Fruit fly (Drosophila melanogaster) whole organism, embryonic: ENCODE results near the gene HemK1.

Experiments used
- Atf6 ChIP-seq: fragments of 200-800 bp; sonication (Bioruptor generic); IDR thresholded peaks from 2 replicates; pipeline ENCODE4 v1.3.6; 2022; ENCODE audit warnings: missing biosample characterization, missing genetic modification characterization
- B-H1 ChIP-seq: fragments of 200-800 bp; sonication (Bioruptor generic); IDR thresholded peaks from 3 replicates; pipeline ENCODE4 v1.3.6; 2022; ENCODE audit warnings: missing biosample characterization, missing genetic modification characterization
- B-H2 ChIP-seq: fragments of 200-800 bp; sonication (Bioruptor generic); optimal IDR thresholded peaks from 2 replicates; lab custom pipeline; 2018; ENCODE audit warnings: missing biosample characterization, mild to moderate bottlenecking, missing genetic modification characterization
- Bdp1 ChIP-seq: fragments of 200-800 bp; sonication (Bioruptor generic); optimal IDR thresholded peaks from 3 replicates; lab custom pipeline; 2016; ENCODE audit warnings: missing biosample characterization, missing genetic modification characterization
- CG10959 ChIP-seq: fragments of 200-800 bp; sonication (Bioruptor generic); IDR thresholded peaks from 2 replicates; pipeline ENCODE4 v1.3.6; 2022; ENCODE audit warnings: missing biosample characterization, missing genetic modification characterization
- CG11456 ChIP-seq: fragments of 200-800 bp; sonication (Bioruptor generic); IDR thresholded peaks from 3 replicates; pipeline ENCODE4 v1.3.6; 2022; ENCODE audit warnings: missing biosample characterization, missing genetic modification characterization
- CG11560 ChIP-seq: fragments of 200-800 bp; sonication (Bioruptor generic); IDR thresholded peaks from 3 replicates; pipeline ENCODE4 v1.3.6; 2022; ENCODE audit warnings: missing biosample characterization, missing genetic modification characterization
- CG1233 ChIP-seq: fragments of 200-800 bp; sonication (Bioruptor generic); optimal IDR thresholded peaks from 4 replicates; lab custom pipeline; 2018; ENCODE audit warnings: missing biosample characterization, mild to moderate bottlenecking, missing genetic modification characterization
- CG15011 ChIP-seq: fragments of 200-800 bp; sonication (Bioruptor generic); optimal IDR thresholded peaks from 3 replicates; lab custom pipeline; 2018; ENCODE audit warnings: missing biosample characterization, mild to moderate bottlenecking, missing genetic modification characterization
- CG15073 ChIP-seq: fragments of 200-800 bp; sonication (Bioruptor generic); optimal IDR thresholded peaks from 2 replicates; lab custom pipeline; 2016; ENCODE audit warnings: missing biosample characterization, missing genetic modification characterization
- CG15601 ChIP-seq: fragments of 200-800 bp; sonication (Bioruptor generic); optimal IDR thresholded peaks from 3 replicates; lab custom pipeline; 2019; ENCODE audit warnings: missing biosample characterization, mild to moderate bottlenecking, missing genetic modification characterization, moderate library complexity
- CG17328 ChIP-seq: fragments of 200-800 bp; sonication (Bioruptor generic); IDR thresholded peaks from 2 replicates; pipeline ENCODE4 v1.3.6; 2022; ENCODE audit warnings: missing biosample characterization, missing genetic modification characterization
- CG2202 ChIP-seq: fragments of 200-800 bp; sonication (Bioruptor generic); optimal IDR thresholded peaks from 2 replicates; lab custom pipeline; 2018; ENCODE audit warnings: missing biosample characterization, mild to moderate bottlenecking, missing genetic modification characterization
- CG30020 ChIP-seq: fragments of 200-800 bp; optimal IDR thresholded peaks from 2 replicates; lab custom pipeline; 2019; ENCODE audit warnings: missing biosample characterization, mild to moderate bottlenecking, missing genetic modification characterization, moderate library complexity
- CG3065 ChIP-seq: fragments of 200-800 bp; sonication (Bioruptor generic); optimal IDR thresholded peaks from 2 replicates; lab custom pipeline; 2016; ENCODE audit warnings: missing biosample characterization, missing genetic modification characterization
- CG34422 ChIP-seq: fragments of 200-800 bp; sonication (Bioruptor generic); IDR thresholded peaks from 3 replicates; pipeline ENCODE4 v1.3.6; 2022; ENCODE audit warnings: missing biosample characterization, missing genetic modification characterization
- CG7357 ChIP-seq: fragments of 200-800 bp; sonication (Bioruptor generic); IDR thresholded peaks from 3 replicates; pipeline ENCODE4 v1.3.6; 2022; ENCODE audit warnings: missing biosample characterization, missing genetic modification characterization
- CG7928 ChIP-seq: fragments of 200-800 bp; sonication (Bioruptor generic); optimal IDR thresholded peaks from 2 replicates; lab custom pipeline; 2017; ENCODE audit warnings: missing biosample characterization, mild to moderate bottlenecking, missing genetic modification characterization
- Ets65A ChIP-seq: fragments of 200-800 bp; sonication (Bioruptor generic); peaks from one replicate; lab custom pipeline; 2016; ENCODE audit warnings: missing biosample characterization, missing genetic modification characterization
- Gug ChIP-seq: fragments of 200-800 bp; sonication (Bioruptor generic); IDR thresholded peaks from 4 replicates; pipeline ENCODE4 v1.3.6; 2022; ENCODE audit warnings: missing biosample characterization, missing genetic modification characterization
- Hr39 ChIP-seq: fragments of >200 bp; optimal IDR thresholded peaks from 2 replicates; lab custom pipeline; 2017
- NC2α ChIP-seq: fragments of 200-800 bp; sonication (Bioruptor generic); optimal IDR thresholded peaks from 2 replicates; lab custom pipeline; 2016; ENCODE audit warnings: missing biosample characterization, missing genetic modification characterization
- Oaz ChIP-seq: fragments of 200-800 bp; sonication (Bioruptor generic); IDR thresholded peaks from 2 replicates; pipeline ENCODE4 v1.3.6; 2022; ENCODE audit warnings: missing biosample characterization, missing genetic modification characterization
- Ravus ChIP-seq: fragments of 200-800 bp; sonication (Bioruptor generic); IDR thresholded peaks from 2 replicates; pipeline ENCODE4 v1.3.6; 2022; ENCODE audit warnings: missing biosample characterization, missing genetic modification characterization
- Sry-β ChIP-seq: fragments of 200-800 bp; sonication (Bioruptor generic); optimal IDR thresholded peaks from 2 replicates; lab custom pipeline; 2018; ENCODE audit warnings: missing biosample characterization, mild to moderate bottlenecking, missing genetic modification characterization, moderate library complexity
- Sry-δ ChIP-seq: fragments of 200-800 bp; sonication (Bioruptor generic); optimal IDR thresholded peaks from 2 replicates; lab custom pipeline; 2016; ENCODE audit warnings: missing biosample characterization, missing genetic modification characterization
- Stat92E ChIP-seq, 3 experiments: fragments of >200 bp in 2 of 3; fragments of 200-800 bp in 1 of 3; sonication (Bioruptor generic) in 1 of 3; optimal IDR thresholded peaks; 2 replicates each; lab custom pipeline; 2017 to 2019; ENCODE audit warnings: missing biosample characterization in 3 of 3, missing genetic modification characterization in 3 of 3, mild to moderate bottlenecking in 1 of 3, moderate library complexity in 1 of 3
- TFAM ChIP-seq: fragments of 200-800 bp; sonication (Bioruptor generic); optimal IDR thresholded peaks from 2 replicates; lab custom pipeline; 2017; ENCODE audit warnings: missing biosample characterization, missing genetic modification characterization, inconsistent platforms
- Vsx1 ChIP-seq: fragments of 200-800 bp; sonication (Bioruptor generic); optimal IDR thresholded peaks from 2 replicates; lab custom pipeline; 2017; ENCODE audit warnings: missing biosample characterization, mild to moderate bottlenecking, missing genetic modification characterization, missing genetic modification reagents
- Xrp1 ChIP-seq: fragments of 200-800 bp; sonication (Bioruptor generic); IDR thresholded peaks from 2 replicates; pipeline ENCODE4 v1.3.6; 2022; ENCODE audit warnings: missing biosample characterization, missing genetic modification characterization
- cas ChIP-seq: fragments of 200-800 bp; sonication (Bioruptor generic); IDR thresholded peaks from 2 replicates; pipeline ENCODE4 v1.3.6; 2022; ENCODE audit warnings: missing biosample characterization, missing genetic modification characterization
- cato ChIP-seq: fragments of 200-800 bp; sonication (Bioruptor generic); optimal IDR thresholded peaks from 2 replicates; lab custom pipeline; 2016; ENCODE audit warnings: missing biosample characterization, missing genetic modification characterization, borderline replicate concordance
- crol ChIP-seq: fragments of 200-800 bp; sonication (Bioruptor generic); IDR thresholded peaks from 2 replicates; pipeline ENCODE4 v1.3.6; 2022; ENCODE audit warnings: missing biosample characterization, missing genetic modification characterization
- crp ChIP-seq, 2 experiments: fragments of 200-800 bp; sonication (Bioruptor generic); optimal IDR thresholded peaks; 2 replicates in 1 of 2; 3 replicates in 1 of 2; lab custom pipeline; 2017; ENCODE audit warnings: missing biosample characterization in 2 of 2, missing genetic modification characterization in 2 of 2, mild to moderate bottlenecking in 1 of 2, moderate library complexity in 1 of 2
- danr ChIP-seq: fragments of 200-800 bp; sonication (Bioruptor generic); IDR thresholded peaks from 2 replicates; pipeline ENCODE4 v1.3.6; 2022; ENCODE audit warnings: missing biosample characterization, missing genetic modification characterization
- disco-r ChIP-seq: fragments of 200-800 bp; sonication (Bioruptor generic); optimal IDR thresholded peaks from 2 replicates; lab custom pipeline; 2016; ENCODE audit warnings: missing biosample characterization, missing genetic modification characterization
- exex ChIP-seq: fragments of 200-800 bp; sonication (Bioruptor generic); optimal IDR thresholded peaks from 4 replicates; lab custom pipeline; 2018; ENCODE audit warnings: missing biosample characterization, mild to moderate bottlenecking, missing genetic modification characterization, moderate library complexity
- eyg ChIP-seq: fragments of 200-800 bp; sonication (Bioruptor generic); optimal IDR thresholded peaks from 3 replicates; lab custom pipeline; 2016; ENCODE audit warnings: missing biosample characterization, missing genetic modification characterization
- fd64A ChIP-seq: fragments of 200-800 bp; sonication (Bioruptor generic); optimal IDR thresholded peaks from 3 replicates; lab custom pipeline; 2018; ENCODE audit warnings: missing biosample characterization, mild to moderate bottlenecking, missing genetic modification characterization
- jigr1 ChIP-seq: fragments of 200-800 bp; sonication (Bioruptor generic); IDR thresholded peaks from 3 replicates; pipeline ENCODE4 v1.3.6; 2022; ENCODE audit warnings: missing biosample characterization, missing genetic modification characterization
- nerfin-2 ChIP-seq: fragments of 200-800 bp; sonication (Bioruptor generic); IDR thresholded peaks from 2 replicates; pipeline ENCODE4 v1.3.6; 2022; ENCODE audit warnings: missing biosample characterization, missing genetic modification characterization; ENCODE audit not compliant: partially characterized antibody
- nom ChIP-seq: fragments of 200-800 bp; sonication (Bioruptor generic); optimal IDR thresholded peaks from 2 replicates; lab custom pipeline; 2017; ENCODE audit warnings: missing biosample characterization, missing genetic modification characterization, mild to moderate bottlenecking, moderate library complexity, missing genetic modification reagents
- org-1 ChIP-seq: fragments of 200-800 bp; sonication (Bioruptor generic); optimal IDR thresholded peaks from 2 replicates; lab custom pipeline; 2017; ENCODE audit warnings: missing biosample characterization, missing genetic modification characterization
- psq ChIP-seq: fragments of 200-800 bp; sonication (Bioruptor generic); optimal IDR thresholded peaks from 2 replicates; lab custom pipeline; 2017; ENCODE audit warnings: missing biosample characterization, missing genetic modification characterization
- schlank ChIP-seq: fragments of 200-800 bp; sonication (Bioruptor generic); optimal IDR thresholded peaks from 2 replicates; lab custom pipeline; 2018; ENCODE audit warnings: missing biosample characterization, mild to moderate bottlenecking, missing genetic modification characterization
- sd ChIP-seq: fragments of 200-800 bp; sonication (Bioruptor generic); optimal IDR thresholded peaks from 3 replicates; lab custom pipeline; 2018; ENCODE audit warnings: missing biosample characterization, mild to moderate bottlenecking, missing genetic modification characterization, moderate library complexity
- twi ChIP-seq: fragments of 200-800 bp; optimal IDR thresholded peaks from 2 replicates; lab custom pipeline; 2019; ENCODE audit warnings: missing biosample characterization, mild to moderate bottlenecking, missing genetic modification characterization, moderate library complexity
- vnd ChIP-seq: fragments of 200-800 bp; sonication (Bioruptor generic); IDR thresholded peaks from 3 replicates; pipeline ENCODE4 v1.3.6; 2022; ENCODE audit warnings: missing biosample characterization, missing genetic modification characterization; ENCODE audit not compliant: partially characterized antibody
- zen2 ChIP-seq: fragments of 200-800 bp; sonication (Bioruptor generic); IDR thresholded peaks from 3 replicates; pipeline ENCODE4 v1.3.6; 2022; ENCODE audit warnings: missing biosample characterization, missing genetic modification characterization; ENCODE audit not compliant: partially characterized antibody

The HemK1 gene

DNA sequence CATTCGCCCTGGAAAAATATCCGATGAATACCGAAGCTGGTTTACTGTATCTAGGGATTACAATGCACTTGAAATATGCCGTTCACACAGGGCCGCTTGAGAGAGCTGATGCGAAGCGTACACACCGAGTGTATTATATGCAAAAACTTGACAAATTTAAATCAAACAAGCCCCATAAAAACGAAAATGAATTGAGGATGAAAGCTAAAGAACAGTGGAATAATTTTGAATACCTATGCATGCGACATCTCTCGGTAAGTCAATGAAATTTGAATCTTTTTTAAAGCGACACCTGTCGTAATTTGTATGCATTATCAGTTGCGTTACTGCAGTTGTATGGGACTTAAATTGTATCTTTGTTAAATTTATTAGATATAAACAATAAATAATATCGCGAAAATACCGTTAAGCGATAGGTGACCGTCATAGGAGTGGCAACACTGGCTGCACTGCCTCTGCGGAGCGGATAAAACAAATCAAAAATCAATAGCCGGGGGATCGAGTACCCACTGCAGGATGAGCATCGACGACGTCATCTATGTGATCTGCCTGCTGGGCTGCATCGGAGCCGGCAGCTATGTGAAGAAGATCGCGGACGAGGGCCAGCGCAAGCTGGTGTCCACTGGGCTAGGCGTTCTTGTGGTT, 11.4 kb downstream of the HemK1 start, which contains the start of gene frj (continued):
- TF ChIP-seq eyg (peak; percentile 42), cas (GFP tag; lab: Robert Waterston, UW) (peak; percentile 17; the same call in 1 of the 2 replicates), Oaz (0 out of 2 replicates have a peak, but pooled peaks have one; percentile 41), crol (no peak; the same call in none of the 2 replicates), nerfin-2 (GFP tag; lab: Robert Waterston, UW) (0 out of 2 replicates have a peak, but pooled peaks have one; percentile 13), Stat92E (GFP tag; optimal IDR thresholded peaks at IDR 0.05; lab: Kevin White, UChicago) (peak in 2 of 3 experiments; percentile 47 to 54), CG17328 (GFP tag; lab: Robert Waterston, UW) (peak; percentile 59), CG3065 (GFP tag; lab: Kevin White, UChicago) (peak; percentile 47), NC2α (GFP tag; lab: Kevin White, UChicago) (no peak), CG1233 (GFP tag; lab: Kevin White, UChicago) (no peak), twi (tag; lab: Kevin White, UChicago) (peak; percentile 40), CG2202 (no peak), CG15011 (GFP tag; lab: Kevin White, UChicago) (peak; percentile 19), Hr39 (lab: Kevin White, UChicago) (no peak), TFAM (GFP tag; lab: Kevin White, UChicago) (no peak), Xrp1 (GFP tag; lab: Robert Waterston, UW) (peak; percentile 59; the same call in 1 of the 2 replicates), Ravus (no peak), CG30020 (tag; lab: Kevin White, UChicago) (peak; percentile 95), exex (tag; lab: Kevin White, UChicago) (peak; percentile 10), Sry-δ (GFP tag; lab: Kevin White, UChicago) (peak; percentile 88), B-H2 (GFP tag; lab: Kevin White, UChicago) (no peak), B-H1 (GFP tag; lab: Robert Waterston, UW) (peak; percentile 39; the same call in 1 of the 3 replicates), danr (GFP tag; lab: Robert Waterston, UW) (no peak), CG11560 (tag; lab: Robert Waterston, UW) (no peak), vnd (GFP tag; lab: Robert Waterston, UW) (0 out of 3 replicates have a peak, but pooled peaks have one; percentile 18), CG10959 (peak; percentile 48), sd (tag; lab: Kevin White, UChicago) (peak; percentile 51), schlank (no peak), CG15073 (GFP tag; lab: Kevin White, UChicago) (no peak), fd64A (no peak), psq (GFP tag; lab: Kevin White, UChicago) (peak; percentile 50), Sry-β (GFP tag; lab: Kevin White, UChicago) (no peak), disco-r (GFP tag; lab: Kevin White, UChicago) (no peak), CG7357 (peak; percentile 99), Ets65A (GFP tag; lab: Kevin White, UChicago) (peak; percentile 98), crp (GFP tag; optimal IDR thresholded peaks at IDR 0.05; lab: Kevin White, UChicago) (peak in 1 of 2 experiments; percentile 33), Vsx1 (GFP tag; lab: Kevin White, UChicago) (peak; percentile 43), Gug (peak; percentile 74; the same call in 3 of the 4 replicates), CG11456 (GFP tag; lab: Robert Waterston, UW) (peak; percentile 76), CG7928 (peak; percentile 54), Bdp1 (GFP tag; lab: Kevin White, UChicago) (peak; percentile 60), CG15601 (tag; lab: Kevin White, UChicago) (peak; percentile 46), nom (GFP tag; lab: Kevin White, UChicago) (no peak), cato (GFP tag; lab: Kevin White, UChicago) (peak; percentile 61), org-1 (no peak), Atf6 (GFP tag; lab: Robert Waterston, UW) (0 out of 2 replicates have a peak, but pooled peaks have one; percentile 8), zen2 (GFP tag; lab: Robert Waterston, UW) (peak; percentile 33; the same call in 1 of the 3 replicates), jigr1 (GFP tag; lab: Robert Waterston, UW) (0 out of 3 replicates have a peak, but pooled peaks have one; percentile 27), CG34422 (GFP tag; lab: Robert Waterston, UW) (peak; percentile 62; the same call in 1 of the 3 replicates)
